Fruit fly (Drosophila melanogaster) whole organism, adult: ENCODE results near the gene ohgt.

ENCODE experiments used
- CG11617 ChIP-seq: fragments of 200-800 bp; sonication (Bioruptor generic); optimal IDR thresholded peaks from 2 replicates; lab custom pipeline; 2017; ENCODE audit warnings: mild to moderate bottlenecking, missing biosample characterization, missing genetic modification reagents, missing genetic modification characterization
- CG1620 ChIP-seq: fragments of 200-800 bp; sonication (Bioruptor generic); optimal IDR thresholded peaks from 2 replicates; lab custom pipeline; 2016; ENCODE audit warnings: missing biosample characterization, missing genetic modification characterization
- CG33017 ChIP-seq: fragments of 200-800 bp; sonication (Bioruptor generic); optimal IDR thresholded peaks from 2 replicates; lab custom pipeline; 2018; ENCODE audit warnings: missing biosample characterization, mild to moderate bottlenecking, missing genetic modification characterization, moderate library complexity
- CG7045 ChIP-seq: fragments of 200-800 bp; sonication (Bioruptor generic); optimal IDR thresholded peaks from 2 replicates; lab custom pipeline; 2017; ENCODE audit warnings: missing biosample characterization, mild to moderate bottlenecking, missing genetic modification characterization
- CG7101 ChIP-seq: fragments of 200-800 bp; sonication (Bioruptor generic); optimal IDR thresholded peaks from 2 replicates; lab custom pipeline; 2018; ENCODE audit warnings: missing biosample characterization, mild to moderate bottlenecking, missing genetic modification characterization, moderate library complexity
- Clk ChIP-seq: fragments of 200-800 bp; sonication (Bioruptor generic); optimal IDR thresholded peaks from 2 replicates; lab custom pipeline; 2017; ENCODE audit warnings: missing biosample characterization, missing genetic modification characterization
- Hr96 ChIP-seq: fragments of 200-800 bp; sonication (Bioruptor generic); optimal IDR thresholded peaks from 2 replicates; lab custom pipeline; 2016; ENCODE audit warnings: missing biosample characterization, missing genetic modification characterization
- cnc ChIP-seq, 2 experiments: fragments of >200 bp; optimal IDR thresholded peaks; 2 replicates each; lab custom pipeline; 2017
- kay ChIP-seq: fragments of 200-800 bp; sonication (Bioruptor generic); peaks from one replicate; lab custom pipeline; 2016; ENCODE audit warnings: missing biosample characterization, missing genetic modification characterization, borderline replicate concordance
- ovo ChIP-seq: fragments of 200-800 bp; sonication (Bioruptor generic); optimal IDR thresholded peaks from 2 replicates; lab custom pipeline; 2016; ENCODE audit warnings: missing biosample characterization, missing genetic modification characterization
- pad ChIP-seq: fragments of 200-800 bp; sonication (Bioruptor generic); optimal IDR thresholded peaks from 3 replicates; lab custom pipeline; 2017; ENCODE audit warnings: missing biosample characterization, missing genetic modification characterization, mild to moderate bottlenecking, moderate library complexity, missing genetic modification reagents
- toe ChIP-seq: fragments of 200-800 bp; sonication (Bioruptor generic); optimal IDR thresholded peaks from 2 replicates; lab custom pipeline; 2016; ENCODE audit warnings: missing biosample characterization, missing genetic modification characterization

DNA sequence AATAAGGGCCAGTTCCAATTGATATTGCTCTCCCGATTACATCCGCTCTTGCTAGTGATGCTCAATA, 391 bp upstream of the ohgt start, which contains the start of gene CG12811:
- TF ChIP-seq toe (GFP tag; lab: Kevin White, UChicago) = no peak
- TF ChIP-seq ovo = no peak
- no peak for TF ChIP-seq Hr96 (GFP tag; lab: Kevin White, UChicago)
- no peak for TF ChIP-seq kay (GFP tag; lab: Kevin White, UChicago)
- TF ChIP-seq CG1620 (GFP tag; lab: Kevin White, UChicago) = no peak
- no peak for TF ChIP-seq Clk
- TF ChIP-seq CG7101 (tag; lab: Kevin White, UChicago) = no peak
- no peak for TF ChIP-seq pad
- TF ChIP-seq cnc (optimal IDR thresholded peaks at IDR 0.05; lab: Kevin White, UChicago) = no peak
- no peak for TF ChIP-seq CG33017
- TF ChIP-seq CG11617 = no peak
- no peak for TF ChIP-seq CG7045
